Fruit fly (Drosophila melanogaster): Measurements from ENCODE around the gene CG6428.

CG6428 gene

dm6 chrX:4010179-4010578 is 41.7 kb upstream of the CG6428 start (continued):
- TF ChIP-seq bab2 (GFP tag; optimal IDR thresholded peaks at IDR 0.05) (peak; percentile 41), phol (tag; optimal IDR thresholded peaks at IDR 0.05) (peak; percentile 36), inv (GFP tag; IDR thresholded peaks at IDR 0.05; ENCODE audit: partially characterized antibody) (no peak), tx (GFP tag; optimal IDR thresholded peaks at IDR 0.05) (no peak), Bdp1 (GFP tag; optimal IDR thresholded peaks at IDR 0.05) (no peak), CG34224 (GFP tag; IDR thresholded peaks at IDR 0.05; ENCODE audit: partially characterized antibody) (no peak), BEAF-32 (GFP tag; optimal IDR thresholded peaks at IDR 0.05) (no peak), CG7745 (tag; optimal IDR thresholded peaks at IDR 0.05) (no peak), gro (GFP tag; optimal IDR thresholded peaks at IDR 0.05) (peak; percentile 0), Stat92E (GFP tag; optimal IDR thresholded peaks at IDR 0.05) (no peak), dmrt99B (tag; optimal IDR thresholded peaks at IDR 0.05) (peak; percentile 55), Mrtf (GFP tag; IDR thresholded peaks at IDR 0.05) (peak; percentile 43; the same call in 1 of the 3 replicates), Nf-YB (GFP tag; optimal IDR thresholded peaks at IDR 0.05) (no peak), rib (GFP tag; IDR thresholded peaks at IDR 0.05) (no peak), pan (optimal IDR thresholded peaks at IDR 0.05) (no peak), pan (GFP tag; optimal IDR thresholded peaks at IDR 0.05 in 1 of 2, IDR thresholded peaks at IDR 0.05 in 1 of 2) (peak in 1 of 2 experiments; percentile 38), NK7.1 (GFP tag; optimal IDR thresholded peaks at IDR 0.05) (no peak), CG5180 (GFP tag; optimal IDR thresholded peaks at IDR 0.05) (no peak), CG15073 (GFP tag; optimal IDR thresholded peaks at IDR 0.05) (no peak), lbe (GFP tag; optimal IDR thresholded peaks at IDR 0.05) (no peak), toy (GFP tag; IDR thresholded peaks at IDR 0.05) (no peak), stc (GFP tag; IDR thresholded peaks at IDR 0.05) (no peak), crc (GFP tag; optimal IDR thresholded peaks at IDR 0.05) (no peak), lab (GFP tag; optimal IDR thresholded peaks at IDR 0.05) (peak; percentile 61), cas (GFP tag; IDR thresholded peaks at IDR 0.05) (no peak), Aef1 (GFP tag; IDR thresholded peaks at IDR 0.05) (0 out of 3 replicates have a peak, but pooled peaks have one; percentile 24), ham (GFP tag; IDR thresholded peaks at IDR 0.05) (no peak), Doc2 (GFP tag; IDR thresholded peaks at IDR 0.05) (no peak), CHES-1-like (GFP tag; optimal IDR thresholded peaks at IDR 0.05) (no peak), CG7987 (GFP tag; optimal IDR thresholded peaks at IDR 0.05) (no peak), CG12659 (GFP tag; optimal IDR thresholded peaks at IDR 0.05) (no peak), Ets65A (GFP tag) (peak; percentile 92), D19A (tag; optimal IDR thresholded peaks at IDR 0.05) (no peak), dysf (GFP tag; IDR thresholded peaks at IDR 0.05) (peak; percentile 52; the same call in 2 of the 3 replicates), Hmr (GFP tag; optimal IDR thresholded peaks at IDR 0.05) (peak; percentile 27), CG11560 (tag; IDR thresholded peaks at IDR 0.05) (0 out of 3 replicates have a peak, but pooled peaks have one; percentile 33), CG34422 (GFP tag; IDR thresholded peaks at IDR 0.05) (0 out of 3 replicates have a peak, but pooled peaks have one; percentile 40), CG12299 (tag; optimal IDR thresholded peaks at IDR 0.05) (no peak), CkIIα-i1 (GFP tag; IDR thresholded peaks at IDR 0.05) (no peak), CG9437 (GFP tag; optimal IDR thresholded peaks at IDR 0.05) (no peak), Spps (tag; optimal IDR thresholded peaks at IDR 0.05) (no peak), HLH54F (GFP tag; optimal IDR thresholded peaks at IDR 0.05) (peak; percentile 5), tio (GFP tag; optimal IDR thresholded peaks at IDR 0.05) (peak; percentile 8), salm (tag; optimal IDR thresholded peaks at IDR 0.05) (no peak), YL-1 (GFP tag; optimal IDR thresholded peaks at IDR 0.05) (no peak), zfh2 (GFP tag; optimal IDR thresholded peaks at IDR 0.05) (no peak), CG32767 (GFP tag; IDR thresholded peaks at IDR 0.05) (no peak), sob (GFP tag; IDR thresholded peaks at IDR 0.05) (peak; percentile 48; the same call in 1 of the 2 replicates), CG3163 (GFP tag; optimal IDR thresholded peaks at IDR 0.05) (no peak), CG14965 (GFP tag; optimal IDR thresholded peaks at IDR 0.05; ENCODE audit: borderline replicate concordance) (no peak), NfI (GFP tag; optimal IDR thresholded peaks at IDR 0.05) (peak; percentile 41)
